Fruit fly (Drosophila melanogaster) whole organism, embryonic: ENCODE results near the gene ens.

Experiments used
- Bgb ChIP-seq: fragments of 200-800 bp; sonication (Bioruptor generic); IDR thresholded peaks from 2 replicates; pipeline ENCODE4 v1.3.6; 2022; ENCODE audit warnings: missing biosample characterization, missing genetic modification characterization; ENCODE audit not compliant: partially characterized antibody
- BtbVII ChIP-seq: fragments of 200-800 bp; sonication (Bioruptor generic); optimal IDR thresholded peaks from 3 replicates; lab custom pipeline; 2017; ENCODE audit warnings: missing biosample characterization, mild to moderate bottlenecking, missing genetic modification characterization
- CG10543 ChIP-seq: fragments of 200-800 bp; sonication (Bioruptor generic); optimal IDR thresholded peaks from 3 replicates; lab custom pipeline; 2017; ENCODE audit warnings: missing biosample characterization, mild to moderate bottlenecking, missing genetic modification characterization, moderate library complexity
- CG14710 ChIP-seq: fragments of 200-800 bp; sonication (Bioruptor generic); optimal IDR thresholded peaks from 3 replicates; lab custom pipeline; 2019; ENCODE audit warnings: missing biosample characterization, mild to moderate bottlenecking, missing genetic modification characterization, moderate library complexity
- CG14860 ChIP-seq: fragments of 200-800 bp; sonication (Bioruptor generic); IDR thresholded peaks from 3 replicates; pipeline ENCODE4 v1.3.6; 2022; ENCODE audit warnings: missing biosample characterization, missing genetic modification characterization; ENCODE audit not compliant: partially characterized antibody
- CG17359 ChIP-seq: fragments of 200-800 bp; sonication (Bioruptor generic); optimal IDR thresholded peaks from 3 replicates; lab custom pipeline; 2018; ENCODE audit warnings: missing biosample characterization, mild to moderate bottlenecking, missing genetic modification characterization, moderate library complexity
- CG17612 ChIP-seq: fragments of 200-800 bp; sonication (Bioruptor generic); IDR thresholded peaks from 2 replicates; pipeline ENCODE4 v1.3.6; 2022; ENCODE audit warnings: missing biosample characterization, missing genetic modification characterization
- CG17912 ChIP-seq: fragments of 200-800 bp; sonication (Bioruptor generic); optimal IDR thresholded peaks from 2 replicates; lab custom pipeline; 2018; ENCODE audit warnings: missing biosample characterization, mild to moderate bottlenecking, missing genetic modification characterization
- CG1832 ChIP-seq: fragments of 200-800 bp; sonication (Bioruptor generic); optimal IDR thresholded peaks from 2 replicates; lab custom pipeline; 2017; ENCODE audit warnings: missing biosample characterization, mild to moderate bottlenecking, missing genetic modification characterization, inconsistent platforms
- CG4617 ChIP-seq: fragments of 200-800 bp; sonication (Bioruptor generic); optimal IDR thresholded peaks from 3 replicates; lab custom pipeline; 2016; ENCODE audit warnings: missing biosample characterization, missing genetic modification characterization, borderline replicate concordance
- CG4707 ChIP-seq: fragments of 200-800 bp; sonication (Bioruptor generic); optimal IDR thresholded peaks from 2 replicates; lab custom pipeline; 2018; ENCODE audit warnings: missing biosample characterization, mild to moderate bottlenecking, missing genetic modification characterization, moderate library complexity
- CG5180 ChIP-seq: fragments of 200-800 bp; sonication (Bioruptor generic); optimal IDR thresholded peaks from 3 replicates; lab custom pipeline; 2017; ENCODE audit warnings: missing biosample characterization, missing genetic modification characterization, mild to moderate bottlenecking, moderate library complexity, missing genetic modification reagents
- CG6654 ChIP-seq: fragments of 200-800 bp; sonication (Bioruptor generic); optimal IDR thresholded peaks from 2 replicates; lab custom pipeline; 2017; ENCODE audit warnings: missing biosample characterization, mild to moderate bottlenecking, missing genetic modification characterization
- CG8388 ChIP-seq: fragments of 200-800 bp; sonication (Bioruptor generic); optimal IDR thresholded peaks from 2 replicates; lab custom pipeline; 2019; ENCODE audit warnings: missing biosample characterization, mild to moderate bottlenecking, missing genetic modification characterization, moderate library complexity
- CG9932 ChIP-seq: fragments of 200-800 bp; sonication (Bioruptor generic); IDR thresholded peaks from 2 replicates; pipeline ENCODE4 v1.3.6; 2022; ENCODE audit warnings: missing biosample characterization, missing genetic modification characterization
- Dp ChIP-seq: fragments of 200-800 bp; sonication (Bioruptor generic); optimal IDR thresholded peaks from 2 replicates; lab custom pipeline; 2018; ENCODE audit warnings: missing biosample characterization, mild to moderate bottlenecking, missing genetic modification characterization, moderate library complexity
- E2f2 ChIP-seq: fragments of 200-800 bp; sonication (Bioruptor generic); IDR thresholded peaks from 2 replicates; pipeline ENCODE4 v1.3.6; 2022; ENCODE audit warnings: missing biosample characterization, missing genetic modification characterization
- HmgZ ChIP-seq: fragments of 200-800 bp; sonication (Bioruptor generic); optimal IDR thresholded peaks from 2 replicates; lab custom pipeline; 2018; ENCODE audit warnings: missing biosample characterization, mild to moderate bottlenecking, missing genetic modification characterization
- MBD-R2 ChIP-seq: fragments of 200-800 bp; sonication (Bioruptor generic); IDR thresholded peaks from 2 replicates; pipeline ENCODE4 v1.3.6; 2022; ENCODE audit warnings: missing biosample characterization, missing genetic modification characterization
- Neu2 ChIP-seq: fragments of 200-800 bp; sonication (Bioruptor generic); optimal IDR thresholded peaks from 3 replicates; lab custom pipeline; 2016; ENCODE audit warnings: missing biosample characterization, missing genetic modification characterization, borderline replicate concordance
- Oli ChIP-seq: fragments of 200-800 bp; sonication (Bioruptor generic); optimal IDR thresholded peaks from 2 replicates; lab custom pipeline; 2018; ENCODE audit warnings: missing biosample characterization, mild to moderate bottlenecking, missing genetic modification characterization, moderate library complexity
- PHDP ChIP-seq: fragments of 200-800 bp; sonication (Bioruptor generic); optimal IDR thresholded peaks from 3 replicates; lab custom pipeline; 2018; ENCODE audit warnings: missing biosample characterization, mild to moderate bottlenecking, missing genetic modification characterization, moderate library complexity
- Pdp1 ChIP-seq, 2 experiments: fragments of 200-800 bp; sonication (Bioruptor generic); optimal IDR thresholded peaks; 3 replicates each; lab custom pipeline; 2016; ENCODE audit warnings: missing biosample characterization in 2 of 2, missing genetic modification characterization in 2 of 2, mild to moderate bottlenecking in 1 of 2, moderate library complexity in 1 of 2
- Sin3A ChIP-seq: fragments of >200 bp; optimal IDR thresholded peaks from 2 replicates; lab custom pipeline; 2018
- YL-1 ChIP-seq: fragments of 200-800 bp; sonication (Bioruptor generic); optimal IDR thresholded peaks from 3 replicates; lab custom pipeline; 2017; ENCODE audit warnings: missing biosample characterization, mild to moderate bottlenecking, missing genetic modification characterization
- ac ChIP-seq: fragments of 200-800 bp; sonication (Bioruptor generic); optimal IDR thresholded peaks from 3 replicates; lab custom pipeline; 2017; ENCODE audit warnings: missing biosample characterization, mild to moderate bottlenecking, missing genetic modification characterization
- chinmo ChIP-seq: fragments of 200-800 bp; sonication (Bioruptor generic); IDR thresholded peaks from 4 replicates; pipeline ENCODE4 v1.3.6; 2022; ENCODE audit warnings: missing biosample characterization, missing genetic modification characterization; ENCODE audit not compliant: partially characterized antibody
- chm ChIP-seq: fragments of 200-800 bp; sonication (Bioruptor generic); IDR thresholded peaks from 2 replicates; pipeline ENCODE4 v1.3.6; 2022; ENCODE audit warnings: missing biosample characterization, missing genetic modification characterization
- corto ChIP-seq: fragments of 200-800 bp; sonication (Bioruptor generic); optimal IDR thresholded peaks from 2 replicates; lab custom pipeline; 2016; ENCODE audit warnings: missing biosample characterization, mild to moderate bottlenecking, missing genetic modification characterization, moderate library complexity
- en ChIP-seq: fragments of 200-800 bp; sonication (Bioruptor generic); optimal IDR thresholded peaks from 2 replicates; lab custom pipeline; 2016; ENCODE audit warnings: missing biosample characterization, missing genetic modification characterization
- gfzf ChIP-seq: fragments of 200-800 bp; sonication (Bioruptor generic); optimal IDR thresholded peaks from 2 replicates; lab custom pipeline; 2016; ENCODE audit warnings: missing biosample characterization, mild to moderate bottlenecking, missing genetic modification characterization, moderate library complexity
- grn ChIP-seq: fragments of 200-800 bp; sonication (Bioruptor generic); optimal IDR thresholded peaks from 3 replicates; lab custom pipeline; 2017; ENCODE audit warnings: missing biosample characterization, missing genetic modification characterization
- jumu ChIP-seq: fragments of 200-800 bp; sonication (Bioruptor generic); optimal IDR thresholded peaks from 3 replicates; lab custom pipeline; 2016; ENCODE audit warnings: missing biosample characterization, missing genetic modification characterization
- kay ChIP-seq: fragments of 200-800 bp; sonication (Bioruptor generic); optimal IDR thresholded peaks from 2 replicates; lab custom pipeline; 2016; ENCODE audit warnings: missing biosample characterization, missing genetic modification characterization
- knrl ChIP-seq: fragments of 200-800 bp; sonication (Bioruptor generic); IDR thresholded peaks from 3 replicates; pipeline ENCODE4 v1.3.6; 2022; ENCODE audit warnings: missing biosample characterization, missing genetic modification characterization; ENCODE audit not compliant: partially characterized antibody
- maf-S ChIP-seq: fragments of 200-800 bp; sonication (Bioruptor generic); optimal IDR thresholded peaks from 2 replicates; lab custom pipeline; 2016; ENCODE audit warnings: missing biosample characterization, missing genetic modification characterization
- nmo ChIP-seq: fragments of 200-800 bp; sonication (Bioruptor generic); optimal IDR thresholded peaks from 2 replicates; lab custom pipeline; 2018; ENCODE audit warnings: missing biosample characterization, mild to moderate bottlenecking, missing genetic modification characterization, moderate library complexity
- p53 ChIP-seq: fragments of 200-800 bp; sonication (Bioruptor generic); optimal IDR thresholded peaks from 2 replicates; lab custom pipeline; 2016; ENCODE audit warnings: missing biosample characterization, missing genetic modification characterization
- psq ChIP-seq: fragments of 200-800 bp; sonication (Bioruptor generic); optimal IDR thresholded peaks from 2 replicates; lab custom pipeline; 2017; ENCODE audit warnings: missing biosample characterization, missing genetic modification characterization
- run ChIP-seq: fragments of 200-800 bp; sonication (Bioruptor generic); optimal IDR thresholded peaks from 3 replicates; lab custom pipeline; 2018; ENCODE audit warnings: missing biosample characterization, mild to moderate bottlenecking, missing genetic modification characterization
- salm ChIP-seq: fragments of 200-800 bp; sonication (Bioruptor generic); optimal IDR thresholded peaks from 2 replicates; lab custom pipeline; 2018; ENCODE audit warnings: missing biosample characterization, mild to moderate bottlenecking, missing genetic modification characterization
- sens ChIP-seq: fragments of 200-800 bp; sonication (Bioruptor generic); peaks from one replicate; lab custom pipeline; 2016; ENCODE audit warnings: missing biosample characterization, missing genetic modification characterization
- slou ChIP-seq: fragments of 200-800 bp; sonication (Bioruptor generic); optimal IDR thresholded peaks from 3 replicates; lab custom pipeline; 2016; ENCODE audit warnings: missing biosample characterization, missing genetic modification characterization
- sqz ChIP-seq: fragments of 200-800 bp; sonication (Bioruptor generic); optimal IDR thresholded peaks from 3 replicates; lab custom pipeline; 2018; ENCODE audit warnings: missing biosample characterization, mild to moderate bottlenecking, missing genetic modification characterization
- stwl ChIP-seq: fragments of 200-800 bp; sonication (Bioruptor generic); optimal IDR thresholded peaks from 3 replicates; lab custom pipeline; 2018; ENCODE audit warnings: missing biosample characterization, mild to moderate bottlenecking, missing genetic modification characterization, moderate library complexity
- trem ChIP-seq: fragments of 200-800 bp; optimal IDR thresholded peaks from 3 replicates; lab custom pipeline; 2019; ENCODE audit warnings: missing biosample characterization, mild to moderate bottlenecking, missing genetic modification characterization, moderate library complexity
- unc-4 ChIP-seq: fragments of 200-800 bp; sonication (Bioruptor generic); IDR thresholded peaks from 2 replicates; pipeline ENCODE4 v1.3.6; 2022; ENCODE audit warnings: missing biosample characterization, missing genetic modification characterization; ENCODE audit not compliant: partially characterized antibody

The ens gene

dm6 chr3L:4133724-4134678 is at the start of gene ens:
Gene ens (minus strand): TSS chr3L:4134550.
- TF ChIP-seq psq (GFP tag; lab: Kevin White, UChicago), result peak; percentile 71
- no peak for TF ChIP-seq CG9932 (GFP tag; lab: Robert Waterston, UW)
- no peak for TF ChIP-seq corto
- TF ChIP-seq kay (GFP tag; lab: Kevin White, UChicago), result peak; percentile 37
- peak; percentile 51 for TF ChIP-seq Bgb (GFP tag; lab: Robert Waterston, UW)
- TF ChIP-seq en (GFP tag; lab: Kevin White, UChicago), result no peak
- TF ChIP-seq PHDP (tag; lab: Kevin White, UChicago), result peak; percentile 28
- peak; percentile 23 for TF ChIP-seq nmo (GFP tag; lab: Kevin White, UChicago)
- peak; percentile 26 for TF ChIP-seq CG14710 (tag; lab: Kevin White, UChicago)
- peak; percentile 93 for TF ChIP-seq CG4617 (GFP tag; lab: Kevin White, UChicago)
- TF ChIP-seq Oli (tag; lab: Kevin White, UChicago), result no peak
- peak; percentile 24 for TF ChIP-seq salm
- TF ChIP-seq CG17359, result no peak
- peak; percentile 10; the same call in 1 of the 2 replicates for TF ChIP-seq chm (GFP tag; lab: Robert Waterston, UW)
- TF ChIP-seq CG14860 (GFP tag; lab: Robert Waterston, UW), result no peak
- TF ChIP-seq Neu2 (GFP tag; lab: Kevin White, UChicago), result no peak
- TF ChIP-seq CG5180 (GFP tag; lab: Kevin White, UChicago), result no peak
- TF ChIP-seq BtbVII (GFP tag; lab: Kevin White, UChicago), result peak; percentile 21
- TF ChIP-seq CG10543 (GFP tag; lab: Kevin White, UChicago), result peak; percentile 37
- TF ChIP-seq CG1832 (GFP tag; lab: Kevin White, UChicago), result no peak
- no peak for TF ChIP-seq CG17612
- TF ChIP-seq trem, result peak; percentile 33
- TF ChIP-seq slou (GFP tag; lab: Kevin White, UChicago), result no peak
- TF ChIP-seq CG4707 (GFP tag; lab: Kevin White, UChicago), result no peak
- TF ChIP-seq jumu (GFP tag; lab: Kevin White, UChicago), result no peak
- peak; percentile 78 for TF ChIP-seq YL-1 (GFP tag; lab: Kevin White, UChicago)
- peak; percentile 6 for TF ChIP-seq HmgZ
- peak in 1 of 2 experiments; percentile 51 for TF ChIP-seq Pdp1 (GFP tag; optimal IDR thresholded peaks at IDR 0.05; lab: Kevin White, UChicago)
- peak; percentile 38 for TF ChIP-seq stwl (tag; lab: Kevin White, UChicago)
- TF ChIP-seq sens, result peak; percentile 82
- TF ChIP-seq CG6654 (GFP tag; lab: Kevin White, UChicago), result no peak
- peak; percentile 36 for TF ChIP-seq CG17912
- no peak for TF ChIP-seq p53 (GFP tag; lab: Kevin White, UChicago)
- TF ChIP-seq ac, result peak; percentile 9
- peak; percentile 14 for TF ChIP-seq run (tag; lab: Kevin White, UChicago)
- no peak for TF ChIP-seq maf-S (GFP tag; lab: Kevin White, UChicago)
- TF ChIP-seq unc-4 (GFP tag; lab: Robert Waterston, UW), result 0 out of 2 replicates have a peak, but pooled peaks have one; percentile 13
- TF ChIP-seq CG8388 (GFP tag; lab: Kevin White, UChicago), result no peak
- TF ChIP-seq Dp (GFP tag; lab: Kevin White, UChicago), result peak; percentile 48
- TF ChIP-seq MBD-R2 (GFP tag; lab: Robert Waterston, UW), result peak; percentile 47
- TF ChIP-seq gfzf (GFP tag; lab: Kevin White, UChicago), result peak; percentile 91
- TF ChIP-seq grn, result no peak
- peak; percentile 42; the same call in 1 of the 2 replicates for TF ChIP-seq E2f2 (GFP tag; lab: Robert Waterston, UW)
- no peak for TF ChIP-seq chinmo (GFP tag; lab: Robert Waterston, UW)
- TF ChIP-seq Sin3A, result peak; percentile 31
- TF ChIP-seq knrl, result 0 out of 3 replicates have a peak, but pooled peaks have one; percentile 25
- peak; percentile 79 for TF ChIP-seq sqz (GFP tag; lab: Kevin White, UChicago)
